Worm (Caenorhabditis elegans): ENCODE results near the gene bra-2.

bra-2 gene

ce11 chrIII:937961-938360 is 26.9 kb downstream of the bra-2 start, which contains the start of gene fbxa-56:
TSS of gene fbxa-56 (minus strand) at chrIII:938061.
- TF ChIP-seq unc-39 (tag; optimal IDR thresholded peaks at IDR 0.05) (no peak), zfp-3 (GFP tag; conservative IDR thresholded peaks at IDR 0.05) (no peak), hmg-1.1 (GFP tag; IDR thresholded peaks at IDR 0.05) (no peak), dmd-8 (GFP tag; IDR thresholded peaks at IDR 0.05) (no peak), F26F4.8 (GFP tag; conservative IDR thresholded peaks at IDR 0.05) (no peak)

ce11 chrIII:938569-938968 is 27.5 kb downstream of the bra-2 start, which contains the start of gene fbxa-22:
TSS of gene fbxa-22 (plus strand) at chrIII:938869.
- no peak for TF ChIP-seq ZK546.5 (tag; optimal IDR thresholded peaks at IDR 0.05)
- TF ChIP-seq lsy-2 (tag; optimal IDR thresholded peaks at IDR 0.05) = no peak
- TF ChIP-seq T26A8.4 (GFP tag; IDR thresholded peaks at IDR 0.05) = no peak
- no peak for TF ChIP-seq Y48G9A.11 (GFP tag; IDR thresholded peaks at IDR 0.05)
- TF ChIP-seq T20F7.1 (GFP tag; optimal IDR thresholded peaks at IDR 0.05) = no peak
- TF ChIP-seq zip-2 (tag; optimal IDR thresholded peaks at IDR 0.05) = no peak
- TF ChIP-seq egl-27 (tag; optimal IDR thresholded peaks at IDR 0.05) = no peak
- TF ChIP-seq nhr-48 (tag; optimal IDR thresholded peaks at IDR 0.05) = no peak
- TF ChIP-seq zfp-2 (tag; optimal IDR thresholded peaks at IDR 0.05) = no peak
- TF ChIP-seq skn-1 (tag; optimal IDR thresholded peaks at IDR 0.05) = no peak

DNA sequence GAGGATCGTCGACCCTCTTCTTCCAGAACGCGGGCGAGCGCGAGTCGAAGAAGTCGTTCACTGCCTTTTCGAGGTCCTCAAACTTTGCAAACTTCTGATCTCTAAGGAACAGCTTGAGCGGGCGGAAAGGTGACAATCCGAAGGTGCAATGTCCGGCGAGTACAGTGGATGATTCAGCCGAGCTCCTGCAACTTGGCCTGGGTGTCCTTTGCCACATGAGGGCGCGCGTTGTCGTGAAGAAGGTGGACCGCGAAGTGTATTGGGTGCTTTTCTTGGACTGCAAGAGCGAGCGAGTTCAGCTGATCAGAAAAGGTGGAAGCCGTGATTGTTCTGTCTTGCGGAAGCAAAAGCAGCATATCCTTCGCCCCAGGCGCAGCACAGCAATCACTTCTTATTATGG is 30.9 kb downstream of the bra-2 start:
- TF ChIP-seq ZK546.5 (tag; optimal IDR thresholded peaks at IDR 0.05) (no peak), nhr-77 (tag; optimal IDR thresholded peaks at IDR 0.05) (no peak), ztf-7 (tag; optimal IDR thresholded peaks at IDR 0.05) (no peak), set-16 (GFP tag; IDR thresholded peaks at IDR 0.05) (peak; percentile 70), arid-1 (GFP tag; conservative IDR thresholded peaks at IDR 0.05) (no peak), T26A8.4 (GFP tag; IDR thresholded peaks at IDR 0.05) (no peak)

DNA sequence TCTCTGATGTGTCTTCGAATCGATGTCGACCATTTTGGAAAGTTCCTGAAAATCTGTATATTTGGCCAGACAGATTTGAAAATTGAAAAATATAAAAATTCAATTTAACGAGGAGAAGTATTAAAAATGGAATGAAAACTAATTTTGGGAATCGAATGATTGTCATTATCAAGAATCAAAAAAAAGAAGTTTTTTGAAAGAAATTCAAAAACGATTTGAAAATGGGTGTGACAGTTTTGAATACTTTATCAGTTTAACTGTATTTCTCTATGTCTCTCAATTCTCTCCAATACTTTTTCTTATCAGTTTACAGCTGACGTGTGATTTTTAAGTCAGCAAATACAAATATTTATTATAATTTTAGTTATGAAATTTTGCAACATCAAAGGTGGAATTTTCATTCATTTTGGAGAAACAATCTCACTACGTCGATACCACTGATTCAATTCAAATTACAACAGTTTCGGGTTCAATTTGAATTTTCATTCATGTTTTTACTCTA is 32.4 kb downstream of the bra-2 start, which contains the start of gene fbxa-59:
TSS of gene fbxa-59 (minus strand) at position 51 of the 502 bp plus-strand sequence.
- TF ChIP-seq F10B5.3 (tag; optimal IDR thresholded peaks at IDR 0.05) = no peak
- peak; percentile 27 for TF ChIP-seq nhr-77 (tag; optimal IDR thresholded peaks at IDR 0.05)
- TF ChIP-seq hlh-30 (tag; optimal IDR thresholded peaks at IDR 0.05; ENCODE audit: insufficient read depth) = peak; percentile 16
- TF ChIP-seq hlh-11 (tag; optimal IDR thresholded peaks at IDR 0.05) = peak; percentile 66
- no peak for TF ChIP-seq Y48G9A.11 (GFP tag; IDR thresholded peaks at IDR 0.05)
- no peak for TF ChIP-seq F37D6.2 (tag; optimal IDR thresholded peaks at IDR 0.05)
- TF ChIP-seq D1046.2 (GFP tag; IDR thresholded peaks at IDR 0.05) = no peak
- no peak for TF ChIP-seq lin-39 (tag; optimal IDR thresholded peaks at IDR 0.05)
- TF ChIP-seq mep-1 (tag; optimal IDR thresholded peaks at IDR 0.05) = no peak
- peak; percentile 60 for TF ChIP-seq pqm-1 (tag; optimal IDR thresholded peaks at IDR 0.05)
- TF ChIP-seq php-3 (GFP tag; IDR thresholded peaks at IDR 0.05) = peak; percentile 26; the same call in 1 of the 2 replicates
- no peak for TF ChIP-seq cey-2 (tag; optimal IDR thresholded peaks at IDR 0.05; ENCODE audit: borderline replicate concordance, insufficient read depth)
- no peak for TF ChIP-seq daf-8 (GFP tag; IDR thresholded peaks at IDR 0.05)
- TF ChIP-seq daf-19 (GFP tag; conservative IDR thresholded peaks at IDR 0.05) = no peak
- peak; percentile 10 for TF ChIP-seq zip-2 (tag; optimal IDR thresholded peaks at IDR 0.05)
- TF ChIP-seq lim-7 (GFP tag; IDR thresholded peaks at IDR 0.05) = no peak
- peak; percentile 75 for TF ChIP-seq dmd-6 (GFP tag; IDR thresholded peaks at IDR 0.05)
- TF ChIP-seq daf-16 (GFP tag; optimal IDR thresholded peaks at IDR 0.05) = no peak
- TF ChIP-seq daf-16 (tag; optimal IDR thresholded peaks at IDR 0.05) = peak; percentile 71
- TF ChIP-seq nhr-28 (tag; optimal IDR thresholded peaks at IDR 0.05) = peak; percentile 39
- TF ChIP-seq lin-38 (GFP tag; IDR thresholded peaks at IDR 0.05) = 0 out of 2 replicates have a peak, but pooled peaks have one; percentile 10
- peak; percentile 71 for TF ChIP-seq dve-1 (tag; optimal IDR thresholded peaks at IDR 0.05; ENCODE audit: insufficient read depth)
